Worm (Caenorhabditis elegans) whole organism, L2 larva: Measurements from ENCODE around the gene gei-6.

Experiments
- C34F6.9 ChIP-seq: fragments of 150-350 bp; optimal IDR thresholded peaks from 2 replicates; lab custom pipeline; 2014; ENCODE audit warnings: missing biosample characterization, missing genetic modification characterization
- F13H6.1 ChIP-seq: sonication (generic microtip); optimal IDR thresholded peaks from 2 replicates; lab custom pipeline; 2016; ENCODE audit warnings: missing genetic modification characterization, missing compliant biosample characterization
- R02D3.7 ChIP-seq: fragments of 150-350 bp; optimal IDR thresholded peaks from 2 replicates; lab custom pipeline; 2014; ENCODE audit warnings: missing biosample characterization, missing genetic modification characterization
- dmd-4 ChIP-seq: sonication (generic microtip); optimal IDR thresholded peaks from 2 replicates; lab custom pipeline; 2017; ENCODE audit warnings: missing biosample characterization, missing genetic modification characterization
- fos-1 ChIP-seq: fragments of 150-350 bp; optimal IDR thresholded peaks from 2 replicates; lab custom pipeline; 2014; ENCODE audit warnings: missing biosample characterization, missing genetic modification characterization
- lin-39 ChIP-seq: fragments of 150-350 bp; optimal IDR thresholded peaks from 2 replicates; lab custom pipeline; 2014; ENCODE audit warnings: missing biosample characterization, missing genetic modification reagents, missing genetic modification characterization
- nhr-11 ChIP-seq: fragments of 150-350 bp; optimal IDR thresholded peaks from 2 replicates; lab custom pipeline; 2014; ENCODE audit warnings: missing biosample characterization, missing genetic modification characterization
- nhr-12 ChIP-seq: fragments of 150-350 bp; optimal IDR thresholded peaks from 2 replicates; lab custom pipeline; 2014; ENCODE audit warnings: missing biosample characterization, missing genetic modification characterization
- snpc-4 ChIP-seq: fragments of 150-350 bp; optimal IDR thresholded peaks from 2 replicates; lab custom pipeline; 2014; ENCODE audit warnings: missing biosample characterization, missing genetic modification characterization
- unc-62 ChIP-seq: fragments of 150-350 bp; optimal IDR thresholded peaks from 2 replicates; lab custom pipeline; 2014; ENCODE audit warnings: missing biosample characterization, missing genetic modification reagents, missing genetic modification characterization

DNA sequence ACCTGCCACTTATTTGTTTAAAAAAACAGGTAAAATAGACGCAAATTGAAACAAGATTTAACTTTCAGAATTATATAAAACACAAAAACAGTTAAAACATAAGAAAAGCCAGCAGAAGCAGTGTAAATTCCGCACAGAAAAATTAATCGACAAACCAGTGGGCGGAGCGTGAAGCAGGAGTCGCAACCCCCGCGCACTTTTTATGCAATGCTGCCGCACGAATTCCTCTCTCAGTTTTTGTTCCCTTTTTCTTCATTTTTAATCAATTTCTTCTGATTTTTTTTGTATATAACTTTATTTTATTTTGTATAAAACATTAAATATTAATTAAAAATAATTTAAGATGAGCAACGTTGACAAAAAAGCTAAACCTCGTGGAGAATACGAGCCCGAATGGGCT, at the start of gene gei-6, which contains the start of gene krr-1:
- TF ChIP-seq snpc-4 (tag; lab: Kevin White, UChicago) (no peak), dmd-4 (no peak), unc-62 (GFP tag; lab: Kevin White, UChicago) (no peak), nhr-12 (no peak), C34F6.9 (peak; percentile 29), fos-1 (peak; percentile 15), R02D3.7 (tag; lab: Kevin White, UChicago) (no peak), nhr-11 (tag; lab: Kevin White, UChicago) (no peak), lin-39 (no peak), F13H6.1 (peak; percentile 46)
